Worm (Caenorhabditis elegans) whole organism, L4 larva: ENCODE results near the gene ehbp-1.

Source experiments
- ceh-82 ChIP-seq: sonication (generic microtip); optimal IDR thresholded peaks from 2 replicates; lab custom pipeline; 2017; ENCODE audit warnings: missing biosample characterization, missing genetic modification characterization
- pha-4 ChIP-seq, 2 experiments: fragments of 150-350 bp in 1 of 2; fragments of 200-800 bp in 1 of 2; sonication (Bioruptor generic) in 1 of 2; IDR thresholded peaks in 1 of 2; optimal IDR thresholded peaks in 1 of 2; 2 replicates each; pipeline versions ENCODE4 v1.3.6 to Lab custom; 2014 to 2022; ENCODE audit warnings: missing genetic modification characterization in 2 of 2, missing genetic modification reagents in 2 of 2, missing biosample characterization in 1 of 2, missing compliant biosample characterization in 1 of 2

DNA sequence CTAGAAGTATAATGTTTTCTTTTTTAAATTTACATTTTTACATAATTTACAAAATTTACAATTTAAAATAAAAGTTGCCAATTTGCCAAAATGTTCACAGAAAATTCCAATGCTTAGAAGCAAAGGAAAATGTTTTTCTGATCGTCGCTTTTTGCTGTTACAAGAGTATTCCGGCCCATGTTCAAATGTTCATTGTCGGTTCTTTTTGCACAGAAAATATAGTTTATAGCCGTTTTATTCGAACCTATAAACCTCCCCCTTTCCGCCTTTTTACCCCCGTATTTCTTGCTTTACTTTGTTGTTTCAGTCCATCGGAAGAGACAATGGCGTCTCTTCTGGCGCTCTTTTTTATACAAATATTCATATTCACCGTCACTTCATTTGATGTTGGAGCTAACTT is 15.8 kb upstream of the ehbp-1 start, which contains the start of gene tag-329:
- TF ChIP-seq pha-4 (GFP tag; IDR thresholded peaks at IDR 0.05; lab: Robert Waterston, UW) (no peak), pha-4 (tag; optimal IDR thresholded peaks at IDR 0.05; lab: Kevin White, UChicago) (no peak), ceh-82 (tag; lab: Kevin White, UChicago) (no peak)
